Fruit fly (Drosophila melanogaster) Kc167 (cell line): ENCODE data around the gene CG5644.

Experiments
- Myc ChIP-seq: fragments of >200 bp; optimal IDR thresholded peaks from 2 replicates; lab custom pipeline; 2017; ENCODE audit warnings: missing external identifiers
- Sin3A ChIP-seq: fragments of >200 bp; optimal IDR thresholded peaks from 2 replicates; lab custom pipeline; 2018; ENCODE audit warnings: missing external identifiers
- h ChIP-seq: fragments of >200 bp; optimal IDR thresholded peaks from 3 replicates; lab custom pipeline; 2018; ENCODE audit warnings: missing external identifiers
- insv ChIP-seq: fragments of >200 bp; optimal IDR thresholded peaks from 3 replicates; lab custom pipeline; 2018; ENCODE audit warnings: missing external identifiers
- psq ChIP-seq: fragments of >200 bp; optimal IDR thresholded peaks from 2 replicates; lab custom pipeline; 2017; ENCODE audit warnings: missing external identifiers

DNA sequence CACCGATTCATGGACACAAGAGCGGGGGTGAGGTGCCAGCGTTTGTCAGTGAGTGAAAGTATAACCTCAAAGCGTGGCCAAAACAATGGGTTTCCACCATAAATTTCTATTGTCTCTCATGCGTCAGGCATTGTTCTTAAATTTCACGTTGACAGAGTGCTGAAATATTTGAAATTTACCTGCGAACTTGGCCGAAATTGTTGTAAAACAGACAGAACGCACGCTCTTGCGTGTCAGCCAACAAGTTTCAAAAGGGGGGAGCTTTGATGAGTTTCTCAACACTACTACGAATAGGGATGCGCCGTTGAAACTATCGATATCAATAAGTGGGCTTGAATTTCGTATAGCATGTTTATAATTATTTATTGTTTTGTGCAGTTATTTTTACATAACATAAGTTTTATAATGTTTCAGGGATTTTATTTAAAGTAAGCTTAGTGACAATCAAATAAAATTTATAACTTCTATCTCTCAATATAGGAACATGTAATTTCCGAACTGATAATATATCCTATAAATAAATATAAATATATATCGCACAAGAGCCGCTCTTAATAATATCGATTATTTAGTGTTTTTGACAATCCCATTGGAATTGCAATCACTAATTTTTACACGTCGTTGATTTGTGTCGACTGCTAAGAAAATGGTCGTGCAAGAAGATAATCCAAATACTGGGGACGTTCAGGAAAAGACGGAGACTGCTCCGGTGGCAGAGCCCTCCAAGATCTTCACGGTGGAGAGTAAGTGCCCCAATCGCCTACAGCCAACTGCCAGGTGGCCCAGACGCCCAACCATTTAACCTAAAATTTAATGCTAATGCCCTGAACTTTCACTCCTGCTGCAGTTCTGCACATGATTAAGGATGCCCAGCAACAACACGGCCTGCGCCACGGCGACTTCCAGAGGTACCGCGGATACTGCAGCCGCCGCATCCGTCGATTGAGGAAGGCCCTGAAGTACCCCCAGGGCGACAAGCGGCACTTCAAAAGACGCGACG, 4.9 kb downstream of the CG5644 start, which contains the start of the genes pix and Srp68:
- TF ChIP-seq psq (lab: Kevin White, UChicago) (no peak), h (lab: Kevin White, UChicago) (no peak), Myc (no peak), Sin3A (lab: Kevin White, UChicago) (no peak), insv (no peak)
